Worm (Caenorhabditis elegans) whole organism, L3 larva: ENCODE measurements around the gene Y51H4A.941.

Experiments used
- eor-1 ChIP-seq, 2 experiments: fragments of 150-350 bp; optimal IDR thresholded peaks; 2 replicates each; lab custom pipeline; 2014 to 2018; ENCODE audit warnings: missing biosample characterization in 2 of 2, missing genetic modification characterization in 2 of 2
- fkh-10 ChIP-seq: sonication (generic microtip); optimal IDR thresholded peaks from 2 replicates; lab custom pipeline; 2017; ENCODE audit warnings: missing biosample characterization, missing genetic modification reagents, missing genetic modification characterization
- nfya-1 ChIP-seq: sonication (generic microtip); optimal IDR thresholded peaks from 2 replicates; lab custom pipeline; 2017; ENCODE audit warnings: missing genetic modification characterization, mild to moderate bottlenecking, missing compliant biosample characterization, antibody characterized with exemption, moderate library complexity; ENCODE audit not compliant: insufficient read depth
- nhr-11 ChIP-seq: fragments of 150-350 bp; optimal IDR thresholded peaks from 2 replicates; lab custom pipeline; 2014; ENCODE audit warnings: missing biosample characterization, missing genetic modification characterization
- nhr-77 ChIP-seq: fragments of 150-350 bp; optimal IDR thresholded peaks from 2 replicates; lab custom pipeline; 2014; ENCODE audit warnings: missing biosample characterization, missing genetic modification characterization
- skn-1 ChIP-seq: fragments of 150-350 bp; optimal IDR thresholded peaks from 2 replicates; lab custom pipeline; 2014; ENCODE audit warnings: missing biosample characterization, missing genetic modification characterization

- no peak for TF ChIP-seq skn-1 (tag; lab: Kevin White, UChicago)
- no peak for TF ChIP-seq eor-1 (tag; optimal IDR thresholded peaks at IDR 0.05; lab: Kevin White, UChicago)
- TF ChIP-seq nhr-77 (tag; lab: Kevin White, UChicago) = no peak
- no peak for TF ChIP-seq nhr-11 (tag; lab: Kevin White, UChicago)
- peak; percentile 64 for TF ChIP-seq fkh-10 (GFP tag; lab: Kevin White, UChicago)
- peak; percentile 77 for TF ChIP-seq nfya-1 (tag; lab: Kevin White, UChicago)
Measured at ce11 chrIV:16657488-16657982, 36.9 kb downstream of the Y51H4A.941 start.
